Worm (Caenorhabditis elegans): ENCODE measurements around the gene rpl-32.

The rpl-32 gene

DNA sequence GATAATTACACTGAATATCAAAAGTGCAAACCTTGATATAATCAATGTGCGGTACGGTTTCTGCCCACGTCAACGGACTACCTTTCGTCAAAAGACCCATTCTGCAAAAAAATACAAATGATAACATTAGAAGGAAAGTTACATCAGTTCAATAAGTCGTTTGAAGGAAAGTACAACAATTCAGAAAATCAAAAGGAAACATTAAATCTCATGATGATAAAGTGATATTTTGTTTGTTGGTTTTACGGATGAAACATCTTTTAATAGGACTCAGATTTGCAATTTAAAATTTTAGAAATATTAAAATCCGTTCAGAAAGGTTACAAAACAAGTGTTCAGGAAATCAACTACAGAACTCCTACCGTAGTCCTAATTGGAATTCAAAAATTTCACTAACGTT is 18.7 kb downstream of the rpl-32 start, which contains the start of gene gcs-1:
TSS of gene gcs-1 (minus strand) at position 101 of the 400 bp plus-strand sequence.
- TF ChIP-seq unc-130 (GFP tag; optimal IDR thresholded peaks at IDR 0.05), result no peak
- TF ChIP-seq unc-62 (GFP tag; optimal IDR thresholded peaks at IDR 0.05), result no peak
- TF ChIP-seq aptf-2 (GFP tag; conservative IDR thresholded peaks at IDR 0.05), result no peak
- no peak for TF ChIP-seq tlf-1 (GFP tag; optimal IDR thresholded peaks at IDR 0.05)
- no peak for TF ChIP-seq tbp1 (GFP tag; optimal IDR thresholded peaks at IDR 0.05)
- TF ChIP-seq F37B4.10 (GFP tag; IDR thresholded peaks at IDR 0.05), result no peak

DNA sequence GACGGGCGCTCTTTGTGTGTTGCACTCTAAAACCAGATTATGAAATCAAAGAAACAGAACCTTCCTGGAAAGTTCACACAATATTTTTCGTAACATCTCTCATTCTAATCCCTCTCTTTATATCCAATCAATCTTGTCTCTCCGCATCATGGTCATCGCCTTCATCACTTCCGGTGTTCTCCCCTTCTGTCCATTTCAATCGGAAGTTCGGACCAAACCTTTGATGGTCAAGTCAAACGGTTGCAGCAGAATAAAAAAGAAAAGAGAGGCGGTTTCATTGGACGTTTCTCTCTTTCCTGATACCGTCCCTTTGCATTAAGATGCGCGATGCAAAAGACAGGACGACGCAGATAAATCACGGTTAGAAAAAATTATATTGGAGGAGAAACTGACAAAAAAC is 23.9 kb downstream of the rpl-32 start:
- TF ChIP-seq ceh-79 (tag; optimal IDR thresholded peaks at IDR 0.05) (no peak), madf-10 (tag; optimal IDR thresholded peaks at IDR 0.05) (no peak), mxl-1 (tag; optimal IDR thresholded peaks at IDR 0.05) (no peak), ama-1 (optimal IDR thresholded peaks at IDR 0.05) (no peak), ama-1 (GFP tag; optimal IDR thresholded peaks at IDR 0.05) (no peak), snpc-4 (GFP tag; optimal IDR thresholded peaks at IDR 0.05) (no peak), snpc-4 (tag; optimal IDR thresholded peaks at IDR 0.05) (no peak), ceh-40 (GFP tag; IDR thresholded peaks at IDR 0.05) (no peak), ceh-100 (GFP tag; IDR thresholded peaks at IDR 0.05) (no peak), B0035.1 (tag; optimal IDR thresholded peaks at IDR 0.05) (no peak), nhr-179 (tag; optimal IDR thresholded peaks at IDR 0.05) (no peak), egl-44 (GFP tag; IDR thresholded peaks at IDR 0.05) (no peak), F55B11.4 (tag; optimal IDR thresholded peaks at IDR 0.05; ENCODE audit: borderline replicate concordance, insufficient read depth) (no peak), rcor-1 (GFP tag; IDR thresholded peaks at IDR 0.05) (no peak), F22D6.2 (tag; optimal IDR thresholded peaks at IDR 0.05) (no peak)

ce11 chrII:9031891-9032290 is 25.0 kb downstream of the rpl-32 start:
- TF ChIP-seq attf-3 (GFP tag; conservative IDR thresholded peaks at IDR 0.05), result no peak
- no peak for TF ChIP-seq ztf-18 (tag; optimal IDR thresholded peaks at IDR 0.05)
- TF ChIP-seq ceh-79 (tag; optimal IDR thresholded peaks at IDR 0.05), result no peak
- TF ChIP-seq ceh-40 (GFP tag; IDR thresholded peaks at IDR 0.05), result no peak
- TF ChIP-seq nhr-90 (tag; optimal IDR thresholded peaks at IDR 0.05), result no peak
- TF ChIP-seq lin-26 (GFP tag; IDR thresholded peaks at IDR 0.05), result no peak
- no peak for TF ChIP-seq mcd-1 (GFP tag; IDR thresholded peaks at IDR 0.05)
- no peak for TF ChIP-seq xnd-1 (tag; optimal IDR thresholded peaks at IDR 0.05)
- TF ChIP-seq aptf-2 (GFP tag; conservative IDR thresholded peaks at IDR 0.05), result no peak
- TF ChIP-seq snpc-3.4 (tag; optimal IDR thresholded peaks at IDR 0.05), result no peak
- no peak for TF ChIP-seq sdz-38 (tag; optimal IDR thresholded peaks at IDR 0.05)
- no peak for TF ChIP-seq F39B2.1 (GFP tag; IDR thresholded peaks at IDR 0.05)
- TF ChIP-seq C17E4.6 (GFP tag; IDR thresholded peaks at IDR 0.05), result no peak
- no peak for TF ChIP-seq T26A5.8 (tag; optimal IDR thresholded peaks at IDR 0.05)
- no peak for TF ChIP-seq B0035.1 (tag; optimal IDR thresholded peaks at IDR 0.05)

DNA sequence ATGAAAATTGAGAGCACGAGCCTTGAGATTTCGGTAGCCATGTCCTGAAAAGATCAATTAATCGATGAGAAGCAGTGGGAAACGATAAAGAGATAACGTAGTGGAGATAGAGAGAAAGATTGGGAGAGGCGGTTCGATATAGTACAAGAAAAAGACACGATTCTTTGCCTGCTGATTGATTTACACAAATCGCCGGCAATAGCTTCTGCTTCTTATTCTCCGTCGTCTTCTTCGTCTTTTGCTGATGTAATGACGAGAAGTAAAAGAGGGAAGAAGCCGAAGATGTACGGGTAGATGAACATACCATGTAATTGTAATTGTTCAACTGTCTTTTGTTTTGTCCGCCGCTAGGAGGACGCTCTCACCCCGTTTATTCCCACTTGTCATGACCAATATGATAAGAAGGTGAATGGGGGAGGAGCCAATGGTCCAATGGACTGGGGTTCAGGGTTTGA is 27.6 kb downstream of the rpl-32 start, which contains the start of gene F37B12.1:
TSS of gene F37B12.1 (minus strand) at position 51 of the 455 bp plus-strand sequence.
- TF ChIP-seq F37B4.10 (GFP tag; IDR thresholded peaks at IDR 0.05) (0 out of 2 replicates have a peak, but pooled peaks have one; percentile 44), rcor-1 (GFP tag; IDR thresholded peaks at IDR 0.05) (no peak), ceh-91 (GFP tag; IDR thresholded peaks at IDR 0.05) (no peak)

DNA sequence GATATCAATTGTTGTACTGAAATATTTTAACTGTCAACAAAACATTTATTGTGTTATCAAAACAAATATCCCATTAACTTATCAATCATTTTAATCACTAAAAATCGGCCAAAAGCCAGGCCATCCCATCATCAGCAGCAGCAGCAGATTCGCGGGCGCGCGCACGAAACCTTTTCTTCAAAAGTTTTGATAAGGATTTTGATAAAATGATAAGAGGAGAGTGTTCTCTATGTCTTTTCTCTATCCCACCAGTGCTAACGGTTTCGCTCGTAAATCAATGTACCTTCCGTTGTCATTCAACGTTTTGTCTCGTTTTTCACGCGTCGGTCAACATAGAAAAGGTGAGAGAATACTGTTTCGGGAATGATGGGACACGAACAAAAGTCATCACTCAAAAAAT is 28.8 kb downstream of the rpl-32 start:
- TF ChIP-seq C17E4.6 (GFP tag; IDR thresholded peaks at IDR 0.05) (no peak), F10E7.11 (tag; optimal IDR thresholded peaks at IDR 0.05) (no peak)
